Fruit fly (Drosophila melanogaster) whole organism, adult: Measurements from ENCODE around the gene CG14414.

Source experiments
- CG5204 ChIP-seq: fragments of 200-800 bp; sonication (Bioruptor generic); optimal IDR thresholded peaks from 2 replicates; lab custom pipeline; 2016; ENCODE audit warnings: missing biosample characterization, missing genetic modification characterization
- CG7101 ChIP-seq: fragments of 200-800 bp; sonication (Bioruptor generic); optimal IDR thresholded peaks from 2 replicates; lab custom pipeline; 2018; ENCODE audit warnings: missing biosample characterization, mild to moderate bottlenecking, missing genetic modification characterization, moderate library complexity
- Mnt ChIP-seq: fragments of 200-800 bp; sonication (Bioruptor generic); optimal IDR thresholded peaks from 2 replicates; lab custom pipeline; 2016; ENCODE audit warnings: missing biosample characterization, mild to moderate bottlenecking, missing genetic modification characterization
- cic ChIP-seq: fragments of 200-800 bp; sonication (Bioruptor generic); optimal IDR thresholded peaks from 2 replicates; lab custom pipeline; 2017; ENCODE audit warnings: missing biosample characterization, mild to moderate bottlenecking, missing genetic modification characterization, moderate library complexity
- pad ChIP-seq: fragments of 200-800 bp; sonication (Bioruptor generic); optimal IDR thresholded peaks from 3 replicates; lab custom pipeline; 2017; ENCODE audit warnings: missing biosample characterization, missing genetic modification characterization, mild to moderate bottlenecking, moderate library complexity, missing genetic modification reagents
- toe ChIP-seq: fragments of 200-800 bp; sonication (Bioruptor generic); optimal IDR thresholded peaks from 2 replicates; lab custom pipeline; 2016; ENCODE audit warnings: missing biosample characterization, missing genetic modification characterization

DNA sequence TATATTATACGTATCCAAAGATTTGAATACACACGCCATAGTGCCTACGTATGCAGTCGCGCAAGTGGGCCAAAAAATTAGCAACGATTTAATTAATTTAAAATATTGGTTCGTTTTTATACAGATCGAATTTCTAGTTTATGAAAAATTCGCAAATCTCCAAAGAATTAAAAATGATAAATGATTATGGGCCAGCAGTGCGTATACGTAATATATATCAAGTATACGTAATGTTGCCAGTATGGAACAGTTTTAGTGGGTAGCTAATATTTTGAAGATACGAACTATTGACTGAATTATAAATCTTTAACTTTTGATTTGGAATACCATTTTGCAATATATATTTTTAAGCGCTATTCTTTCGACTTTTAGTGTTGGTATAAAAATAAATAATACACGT, 12.7 kb downstream of the CG14414 start:
- TF ChIP-seq Mnt (GFP tag; lab: Kevin White, UChicago) (no peak), pad (GFP tag; lab: Kevin White, UChicago) (no peak), CG7101 (no peak), CG5204 (no peak), cic (no peak), toe (GFP tag; lab: Kevin White, UChicago) (no peak)
